Fruit fly (Drosophila melanogaster): Measurements from ENCODE around the gene Hk.
A peak's percentile ranks its signal among the peaks of the same experiment; 100 is the strongest.

Gene Hk

DNA sequence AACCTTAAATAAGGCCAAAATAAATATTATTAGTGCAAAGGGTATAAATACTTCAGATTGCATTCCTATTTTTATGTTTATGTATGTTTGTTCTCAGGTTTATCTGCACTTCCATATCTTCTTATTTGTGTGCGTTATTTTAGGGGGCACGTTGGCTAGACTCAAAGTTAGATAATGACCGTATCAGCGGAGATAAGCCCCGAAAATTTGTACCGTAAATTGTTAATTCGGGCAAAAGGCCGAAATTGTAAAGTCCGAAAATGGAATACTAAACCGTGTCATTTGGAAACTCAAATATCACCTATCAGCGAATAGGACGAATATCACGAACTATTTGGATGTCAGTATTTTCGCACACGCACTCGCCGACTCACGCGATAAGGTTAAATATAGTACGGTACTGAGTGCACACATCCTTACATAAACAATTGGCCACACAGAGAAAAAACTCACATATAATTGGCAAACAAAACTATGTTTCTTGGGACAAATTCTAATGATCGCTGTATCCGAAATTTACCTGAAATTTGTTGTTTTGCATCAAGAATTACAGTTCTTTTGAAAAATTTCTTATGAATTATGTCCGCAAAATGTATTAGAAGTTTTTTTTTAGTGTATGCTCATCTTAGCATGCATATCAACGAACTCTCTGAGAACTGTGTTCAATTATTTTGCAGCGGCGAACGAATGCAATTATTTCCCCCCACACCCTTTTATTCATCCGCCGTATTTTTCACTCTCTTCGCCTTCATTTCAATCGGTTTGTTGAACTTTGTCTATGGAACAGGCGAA lies at the start of gene Hk (continued):
- TF ChIP-seq CG10979 (tag; optimal IDR thresholded peaks at IDR 0.05) (peak; percentile 23), chif (GFP tag; optimal IDR thresholded peaks at IDR 0.05) (peak; percentile 26 to 44), CG8765 (GFP tag; IDR thresholded peaks at IDR 0.05) (no peak), CG6654 (GFP tag; optimal IDR thresholded peaks at IDR 0.05) (no peak), dpn (GFP tag; optimal IDR thresholded peaks at IDR 0.05) (peak; percentile 15 to 50), Gug (GFP tag; IDR thresholded peaks at IDR 0.05) (0 out of 4 replicates have a peak, but pooled peaks have one; percentile 5), BtbVII (GFP tag; optimal IDR thresholded peaks at IDR 0.05) (peak; percentile 12), Doc3 (GFP tag; IDR thresholded peaks at IDR 0.05; ENCODE audit: partially characterized antibody) (no peak), CG10431 (GFP tag; optimal IDR thresholded peaks at IDR 0.05) (no peak), CTCF (GFP tag; optimal IDR thresholded peaks at IDR 0.05) (no peak), Hr3 (GFP tag; optimal IDR thresholded peaks at IDR 0.05) (peak; percentile 11), Blimp-1 (GFP tag; optimal IDR thresholded peaks at IDR 0.05) (peak; percentile 11), Eip74EF (GFP tag; optimal IDR thresholded peaks at IDR 0.05) (no peak), caup (GFP tag; optimal IDR thresholded peaks at IDR 0.05; ENCODE audit: severe bottlenecking) (peak; percentile 5), CG7357 (GFP tag; IDR thresholded peaks at IDR 0.05) (no peak), CG11504 (tag; optimal IDR thresholded peaks at IDR 0.05) (peak; percentile 43), CG11560 (tag; IDR thresholded peaks at IDR 0.05) (no peak), lab (GFP tag; optimal IDR thresholded peaks at IDR 0.05) (peak; percentile 60), peb (GFP tag; IDR thresholded peaks at IDR 0.05) (no peak), wek (GFP tag; optimal IDR thresholded peaks at IDR 0.05) (no peak), unpg (GFP tag; optimal IDR thresholded peaks at IDR 0.05) (peak; percentile 28), az2 (GFP tag; optimal IDR thresholded peaks at IDR 0.05) (peak; percentile 21), mirr (GFP tag; optimal IDR thresholded peaks at IDR 0.05) (peak; percentile 69), al (GFP tag; IDR thresholded peaks at IDR 0.05) (peak; percentile 29; the same call in 1 of the 2 replicates), CG11456 (GFP tag; IDR thresholded peaks at IDR 0.05) (no peak), phol (tag; optimal IDR thresholded peaks at IDR 0.05) (peak; percentile 22), Atf6 (GFP tag; IDR thresholded peaks at IDR 0.05) (peak; percentile 13; the same call in 1 of the 2 replicates), crc (GFP tag; optimal IDR thresholded peaks at IDR 0.05) (peak; percentile 62), HLH54F (GFP tag; optimal IDR thresholded peaks at IDR 0.05) (peak; percentile 43), CG12391 (tag; optimal IDR thresholded peaks at IDR 0.05) (peak; percentile 19), CG10147 (GFP tag; optimal IDR thresholded peaks at IDR 0.05) (no peak), HLH4C (GFP tag; IDR thresholded peaks at IDR 0.05; ENCODE audit: partially characterized antibody) (no peak), Hr78 (GFP tag; optimal IDR thresholded peaks at IDR 0.05) (no peak), nerfin-1 (tag; optimal IDR thresholded peaks at IDR 0.05) (no peak), CG8944 (GFP tag; optimal IDR thresholded peaks at IDR 0.05) (no peak), CG10321 (GFP tag; IDR thresholded peaks at IDR 0.05) (no peak), tap (tag; optimal IDR thresholded peaks at IDR 0.05) (no peak), dati (GFP tag; IDR thresholded peaks at IDR 0.05) (no peak), CG33557 (GFP tag; optimal IDR thresholded peaks at IDR 0.05) (no peak), Xbp1 (GFP tag; optimal IDR thresholded peaks at IDR 0.05) (peak; percentile 34), klu (GFP tag; IDR thresholded peaks at IDR 0.05) (no peak), CG31388 (GFP tag; optimal IDR thresholded peaks at IDR 0.05) (no peak), CrebB (tag; optimal IDR thresholded peaks at IDR 0.05) (no peak), vfl (GFP tag; optimal IDR thresholded peaks at IDR 0.05) (peak; percentile 29), Dek (tag; optimal IDR thresholded peaks at IDR 0.05) (peak; percentile 33), CG2712 (tag; optimal IDR thresholded peaks at IDR 0.05) (peak; percentile 10), psq (GFP tag; optimal IDR thresholded peaks at IDR 0.05) (no peak), CG15514 (GFP tag; optimal IDR thresholded peaks at IDR 0.05) (peak; percentile 34), grau (tag; optimal IDR thresholded peaks at IDR 0.05) (peak; percentile 55)

Data from whole organism, embryonic.